Fruit fly (Drosophila melanogaster): ENCODE data around the gene Or71a.
A peak's percentile ranks its signal among the peaks of the same experiment; 100 is the strongest.

Gene Or71a

dm6 chr3L:15103988-15104848 is 26.0 kb upstream of the Or71a start (continued):
- no peak for TF ChIP-seq CG13775 (GFP tag; optimal IDR thresholded peaks at IDR 0.05)
- no peak for TF ChIP-seq dpn (GFP tag; optimal IDR thresholded peaks at IDR 0.05)
- TF ChIP-seq CG2875 (GFP tag; optimal IDR thresholded peaks at IDR 0.05), result no peak
- no peak for TF ChIP-seq HLH4C (GFP tag; IDR thresholded peaks at IDR 0.05; ENCODE audit: partially characterized antibody)
- TF ChIP-seq da (GFP tag; optimal IDR thresholded peaks at IDR 0.05), result no peak
- no peak for TF ChIP-seq Dref (GFP tag; IDR thresholded peaks at IDR 0.05)
- TF ChIP-seq dysf (GFP tag; IDR thresholded peaks at IDR 0.05), result no peak
- TF ChIP-seq shn (GFP tag; optimal IDR thresholded peaks at IDR 0.05), result peak; percentile 8
- no peak for TF ChIP-seq usp (GFP tag; optimal IDR thresholded peaks at IDR 0.05)
- no peak for TF ChIP-seq Atf6 (GFP tag; IDR thresholded peaks at IDR 0.05)
- TF ChIP-seq run (tag; optimal IDR thresholded peaks at IDR 0.05), result no peak
- TF ChIP-seq Rx (GFP tag; IDR thresholded peaks at IDR 0.05), result 0 out of 2 replicates have a peak, but pooled peaks have one; percentile 3
- no peak for TF ChIP-seq sim (GFP tag; IDR thresholded peaks at IDR 0.05)
- TF ChIP-seq repo (GFP tag; optimal IDR thresholded peaks at IDR 0.05), result no peak
- peak; percentile 75 for TF ChIP-seq CG6854 (GFP tag; optimal IDR thresholded peaks at IDR 0.05)
- no peak for TF ChIP-seq CG12744 (GFP tag; optimal IDR thresholded peaks at IDR 0.05)
- no peak for TF ChIP-seq hth (optimal IDR thresholded peaks at IDR 0.05)
- TF ChIP-seq Side (GFP tag; optimal IDR thresholded peaks at IDR 0.05), result no peak
- TF ChIP-seq CG31365 (tag; optimal IDR thresholded peaks at IDR 0.05), result no peak
- no peak for TF ChIP-seq Nf-YA (GFP tag; IDR thresholded peaks at IDR 0.05)
- no peak for TF ChIP-seq wdn (GFP tag; IDR thresholded peaks at IDR 0.05)
- TF ChIP-seq h (optimal IDR thresholded peaks at IDR 0.05), result no peak
- no peak for TF ChIP-seq ERR (GFP tag; optimal IDR thresholded peaks at IDR 0.05)
- TF ChIP-seq crol (GFP tag; IDR thresholded peaks at IDR 0.05), result peak; percentile 99
- TF ChIP-seq CG4282 (GFP tag; optimal IDR thresholded peaks at IDR 0.05), result no peak
- no peak for TF ChIP-seq jumu (GFP tag; optimal IDR thresholded peaks at IDR 0.05)
- no peak for TF ChIP-seq CG3995 (GFP tag; optimal IDR thresholded peaks at IDR 0.05)
- TF ChIP-seq CG12219 (GFP tag; optimal IDR thresholded peaks at IDR 0.05), result no peak
- no peak for TF ChIP-seq pfk (GFP tag; optimal IDR thresholded peaks at IDR 0.05)
- TF ChIP-seq CG4854 (GFP tag; optimal IDR thresholded peaks at IDR 0.05), result no peak
- TF ChIP-seq CkIIα-i1 (GFP tag; IDR thresholded peaks at IDR 0.05), result no peak
- TF ChIP-seq CG2129 (GFP tag; IDR thresholded peaks at IDR 0.05; ENCODE audit: partially characterized antibody), result no peak
- TF ChIP-seq ap (GFP tag; IDR thresholded peaks at IDR 0.05), result no peak
- no peak for TF ChIP-seq tin (GFP tag; optimal IDR thresholded peaks at IDR 0.05)
- TF ChIP-seq z (GFP tag; IDR thresholded peaks at IDR 0.05), result peak; percentile 41; the same call in 1 of the 3 replicates
- TF ChIP-seq CG33557 (GFP tag; optimal IDR thresholded peaks at IDR 0.05), result no peak
- no peak for TF ChIP-seq gt (GFP tag; IDR thresholded peaks at IDR 0.05)
- no peak for TF ChIP-seq fu2 (GFP tag; optimal IDR thresholded peaks at IDR 0.05)
- no peak for TF ChIP-seq CG17612 (GFP tag; IDR thresholded peaks at IDR 0.05)
- no peak for TF ChIP-seq CG15073 (GFP tag; optimal IDR thresholded peaks at IDR 0.05)
- TF ChIP-seq Ets65A (GFP tag), result peak; percentile 71

dm6 chr3L:15102669-15103309 is 24.5 kb upstream of the Or71a start:
- TF ChIP-seq dan (GFP tag; IDR thresholded peaks at IDR 0.05), result no peak
- no peak for TF ChIP-seq Nf-YA (GFP tag; IDR thresholded peaks at IDR 0.05)
- TF ChIP-seq CG6765 (GFP tag; optimal IDR thresholded peaks at IDR 0.05), result no peak
- TF ChIP-seq CG12155 (GFP tag; optimal IDR thresholded peaks at IDR 0.05), result no peak
- TF ChIP-seq Bgb (GFP tag; IDR thresholded peaks at IDR 0.05; ENCODE audit: partially characterized antibody), result no peak
- no peak for TF ChIP-seq tll (GFP tag; optimal IDR thresholded peaks at IDR 0.05)
- no peak for TF ChIP-seq Vsx1 (GFP tag; optimal IDR thresholded peaks at IDR 0.05)
- TF ChIP-seq tgo (GFP tag; IDR thresholded peaks at IDR 0.05), result 0 out of 3 replicates have a peak, but pooled peaks have one; percentile 26
- peak; percentile 22 for TF ChIP-seq HLHmδ (GFP tag; optimal IDR thresholded peaks at IDR 0.05)
- no peak for TF ChIP-seq dysf (GFP tag; IDR thresholded peaks at IDR 0.05)
- TF ChIP-seq vvl (GFP tag; IDR thresholded peaks at IDR 0.05), result 0 out of 2 replicates have a peak, but pooled peaks have one; percentile 15
- no peak for TF ChIP-seq hkb (optimal IDR thresholded peaks at IDR 0.05)
- 0 out of 2 replicates have a peak, but pooled peaks have one; percentile 8 for TF ChIP-seq hkb (GFP tag; IDR thresholded peaks at IDR 0.05)
- no peak for TF ChIP-seq sqz (GFP tag; optimal IDR thresholded peaks at IDR 0.05)
